Worm (Caenorhabditis elegans): ENCODE results near the gene nhr-55.

ce11 chrV:527602-528001, 49.6 kb downstream of the nhr-55 start, which contains the start of gene srw-108:
- TF ChIP-seq jun-1 (tag; optimal IDR thresholded peaks at IDR 0.05): no peak
- no peak for TF ChIP-seq tbx-2 (tag; optimal IDR thresholded peaks at IDR 0.05)
- no peak for TF ChIP-seq pqm-1 (tag; optimal IDR thresholded peaks at IDR 0.05)
- no peak for TF ChIP-seq unc-62 (GFP tag; optimal IDR thresholded peaks at IDR 0.05)
- no peak for TF ChIP-seq nhr-77 (tag; optimal IDR thresholded peaks at IDR 0.05)
- TF ChIP-seq ZK546.5 (tag; optimal IDR thresholded peaks at IDR 0.05): no peak
- no peak for TF ChIP-seq ztf-4 (tag; optimal IDR thresholded peaks at IDR 0.05)
- no peak for TF ChIP-seq nhr-237 (tag; optimal IDR thresholded peaks at IDR 0.05)
- TF ChIP-seq pha-4 (tag; optimal IDR thresholded peaks at IDR 0.05): no peak

Data from whole organism, L3 larva.